Worm (Caenorhabditis elegans) whole organism, L2 larva: ENCODE measurements around the gene F41E6.15.

Source experiments
- ama-1 ChIP-seq: fragments of 150-350 bp; optimal IDR thresholded peaks from 2 replicates; lab custom pipeline; 2018; ENCODE audit warnings: inconsistent platforms
- mdl-1 ChIP-seq, 2 experiments: fragments of 150-350 bp in 1 of 2; sonication (generic microtip) in 1 of 2; optimal IDR thresholded peaks; 2 replicates each; lab custom pipeline; 2017; ENCODE audit warnings: missing biosample characterization in 2 of 2, missing genetic modification characterization in 2 of 2
- nhr-12 ChIP-seq: fragments of 150-350 bp; optimal IDR thresholded peaks from 2 replicates; lab custom pipeline; 2014; ENCODE audit warnings: missing biosample characterization, missing genetic modification characterization
- nhr-21 ChIP-seq: fragments of 150-350 bp; optimal IDR thresholded peaks from 2 replicates; lab custom pipeline; 2014; ENCODE audit warnings: missing biosample characterization, missing genetic modification characterization
- zag-1 ChIP-seq: fragments of 150-350 bp; optimal IDR thresholded peaks from 2 replicates; lab custom pipeline; 2014; ENCODE audit warnings: missing biosample characterization, missing genetic modification characterization

- no peak for TF ChIP-seq mdl-1 (tag; optimal IDR thresholded peaks at IDR 0.05; lab: Kevin White, UChicago)
- no peak for TF ChIP-seq ama-1 (lab: Kevin White, UChicago)
- TF ChIP-seq zag-1 (tag; lab: Kevin White, UChicago) = no peak
- TF ChIP-seq nhr-12 (tag; lab: Kevin White, UChicago) = no peak
- TF ChIP-seq nhr-21 (tag; lab: Kevin White, UChicago) = no peak
Observed at ce11 chrV:8586472-8586871, 16.1 kb downstream of the F41E6.15 start.
